Fruit fly (Drosophila melanogaster): ENCODE data around the gene dpr8.

dpr8 gene

dm6 chrX:14493779-14494401, 171.9 kb downstream of the dpr8 start (continued):
- TF ChIP-seq CG5180 (GFP tag; optimal IDR thresholded peaks at IDR 0.05) = peak; percentile 25
- no peak for TF ChIP-seq toy (GFP tag; IDR thresholded peaks at IDR 0.05)
- TF ChIP-seq CHES-1-like (GFP tag; optimal IDR thresholded peaks at IDR 0.05) = no peak
- no peak for TF ChIP-seq ftz-f1 (GFP tag; optimal IDR thresholded peaks at IDR 0.05)
- TF ChIP-seq HmgD (GFP tag; optimal IDR thresholded peaks at IDR 0.05) = no peak
- TF ChIP-seq CG18011 (GFP tag; optimal IDR thresholded peaks at IDR 0.05) = no peak
- peak; percentile 80 for TF ChIP-seq CG2712 (tag; optimal IDR thresholded peaks at IDR 0.05)
- no peak for TF ChIP-seq prd (optimal IDR thresholded peaks at IDR 0.05)
- peak; percentile 76; the same call in 2 of the 3 replicates for TF ChIP-seq prd (GFP tag; IDR thresholded peaks at IDR 0.05)
- peak; percentile 53 for TF ChIP-seq CG14710 (tag; optimal IDR thresholded peaks at IDR 0.05)
- peak; percentile 76 for TF ChIP-seq Optix (GFP tag; IDR thresholded peaks at IDR 0.05)
- no peak for TF ChIP-seq gcm2 (GFP tag; optimal IDR thresholded peaks at IDR 0.05)
- peak; percentile 74 for TF ChIP-seq gsb-n (tag; optimal IDR thresholded peaks at IDR 0.05)
- TF ChIP-seq Dll (GFP tag; IDR thresholded peaks at IDR 0.05; ENCODE audit: partially characterized antibody) = no peak
- TF ChIP-seq her (GFP tag; optimal IDR thresholded peaks at IDR 0.05) = no peak
- TF ChIP-seq NFAT (GFP tag; IDR thresholded peaks at IDR 0.05) = no peak
- peak; percentile 40 for TF ChIP-seq trem (tag; optimal IDR thresholded peaks at IDR 0.05)
- TF ChIP-seq eve (GFP tag; optimal IDR thresholded peaks at IDR 0.05) = peak in 1 of 2 experiments; percentile 71
- TF ChIP-seq CG15073 (GFP tag; optimal IDR thresholded peaks at IDR 0.05) = no peak
- TF ChIP-seq BEAF-32 (GFP tag; optimal IDR thresholded peaks at IDR 0.05) = no peak
- TF ChIP-seq Adf1 (GFP tag; IDR thresholded peaks at IDR 0.05) = no peak
- no peak for TF ChIP-seq Dfd (GFP tag; optimal IDR thresholded peaks at IDR 0.05)
- peak; percentile 41; the same call in 1 of the 2 replicates for TF ChIP-seq dati (GFP tag; IDR thresholded peaks at IDR 0.05)
- TF ChIP-seq CG30431 (GFP tag; optimal IDR thresholded peaks at IDR 0.05) = no peak
- no peak for TF ChIP-seq lov (optimal IDR thresholded peaks at IDR 0.05)
- 0 out of 3 replicates have a peak, but pooled peaks have one; percentile 37 for TF ChIP-seq lov (GFP tag; IDR thresholded peaks at IDR 0.05)
- TF ChIP-seq CG7987 (GFP tag; optimal IDR thresholded peaks at IDR 0.05) = no peak
- TF ChIP-seq zen (tag; optimal IDR thresholded peaks at IDR 0.05) = no peak
- TF ChIP-seq Hr78 (GFP tag; optimal IDR thresholded peaks at IDR 0.05) = peak in 1 of 2 experiments; percentile 46
- no peak for TF ChIP-seq Hey (tag; optimal IDR thresholded peaks at IDR 0.05)
- TF ChIP-seq knrl (GFP tag; IDR thresholded peaks at IDR 0.05; ENCODE audit: partially characterized antibody) = no peak
- peak; percentile 25 for TF ChIP-seq CG10209 (GFP tag; optimal IDR thresholded peaks at IDR 0.05)
- TF ChIP-seq CG4730 (GFP tag; IDR thresholded peaks at IDR 0.05) = peak; percentile 33; the same call in 1 of the 2 replicates
- no peak for TF ChIP-seq CG32532 (GFP tag; IDR thresholded peaks at IDR 0.05)
- TF ChIP-seq CG33557 (GFP tag; optimal IDR thresholded peaks at IDR 0.05) = no peak
- TF ChIP-seq CG14014 (GFP tag; IDR thresholded peaks at IDR 0.05) = 0 out of 2 replicates have a peak, but pooled peaks have one; percentile 15
- no peak for TF ChIP-seq gfzf (GFP tag; optimal IDR thresholded peaks at IDR 0.05)
- no peak for TF ChIP-seq ash1 (GFP tag; optimal IDR thresholded peaks at IDR 0.05)
- TF ChIP-seq Six4 (GFP tag; optimal IDR thresholded peaks at IDR 0.05) = peak; percentile 22
- no peak for TF ChIP-seq CG10431 (GFP tag; optimal IDR thresholded peaks at IDR 0.05)
- no peak for TF ChIP-seq ac (GFP tag; optimal IDR thresholded peaks at IDR 0.05)
- TF ChIP-seq unpg (GFP tag; optimal IDR thresholded peaks at IDR 0.05) = peak; percentile 76
- TF ChIP-seq Deaf1 (tag; optimal IDR thresholded peaks at IDR 0.05) = peak; percentile 0
- no peak for TF ChIP-seq CG13296 (GFP tag; optimal IDR thresholded peaks at IDR 0.05)
- TF ChIP-seq CG16815 (GFP tag; optimal IDR thresholded peaks at IDR 0.05) = no peak
- TF ChIP-seq rib (GFP tag; IDR thresholded peaks at IDR 0.05) = no peak
- TF ChIP-seq pros (GFP tag; optimal IDR thresholded peaks at IDR 0.05) = peak; percentile 23
- TF ChIP-seq D (optimal IDR thresholded peaks at IDR 0.05) = no peak
- TF ChIP-seq D (GFP tag; optimal IDR thresholded peaks at IDR 0.05) = peak; percentile 68
- TF ChIP-seq H15 (GFP tag; IDR thresholded peaks at IDR 0.05) = no peak; the same call in none of the 3 replicates

Measured in whole organism, embryonic.